Worm (Caenorhabditis elegans) whole organism, early embryonic: Measurements from ENCODE around the gene mec-14.

Experiments
- B0310.2 ChIP-seq: sonication (generic microtip); optimal IDR thresholded peaks from 2 replicates; lab custom pipeline; 2016; ENCODE audit warnings: mild to moderate bottlenecking, missing genetic modification characterization, missing compliant biosample characterization
- F13C5.2 ChIP-seq: sonication (generic microtip); optimal IDR thresholded peaks from 2 replicates; lab custom pipeline; 2017; ENCODE audit warnings: mild to moderate bottlenecking, missing genetic modification characterization, inconsistent platforms, missing compliant biosample characterization
- aly-1 ChIP-seq: sonication (generic microtip); optimal IDR thresholded peaks from 2 replicates; lab custom pipeline; 2016; ENCODE audit warnings: missing genetic modification characterization, missing compliant biosample characterization
- ama-1 ChIP-seq: fragments of 150-350 bp; optimal IDR thresholded peaks from 2 replicates; lab custom pipeline; 2014
- ceh-13 ChIP-seq: fragments of 200-800 bp; sonication (Bioruptor generic); optimal IDR thresholded peaks from 2 replicates; lab custom pipeline; 2018; ENCODE audit warnings: mild to moderate bottlenecking, missing genetic modification characterization, missing compliant biosample characterization
- ceh-36 ChIP-seq: sonication (generic microtip); optimal IDR thresholded peaks from 2 replicates; lab custom pipeline; 2016; ENCODE audit warnings: missing genetic modification characterization, inconsistent platforms, missing compliant biosample characterization
- ets-7 ChIP-seq: sonication (generic microtip); optimal IDR thresholded peaks from 2 replicates; lab custom pipeline; 2016; ENCODE audit warnings: missing genotype, missing genetic modification characterization, missing compliant biosample characterization
- flt-1 ChIP-seq: fragments of 200-800 bp; sonication (Bioruptor generic); IDR thresholded peaks from 2 replicates; pipeline ENCODE4 v1.3.6; 2022; ENCODE audit warnings: missing genetic modification characterization, missing compliant biosample characterization
- hmbx-1 ChIP-seq: sonication (generic microtip); optimal IDR thresholded peaks from 2 replicates; lab custom pipeline; 2016; ENCODE audit warnings: mild to moderate bottlenecking, missing genetic modification characterization, missing compliant biosample characterization
- hmg-4 ChIP-seq: fragments of 200-800 bp; sonication (Bioruptor generic); optimal IDR thresholded peaks from 2 replicates; lab custom pipeline; 2018; ENCODE audit warnings: mild to moderate bottlenecking, missing genetic modification characterization, missing compliant biosample characterization
- hnd-1 ChIP-seq: sonication (generic microtip); optimal IDR thresholded peaks from 2 replicates; lab custom pipeline; 2016; ENCODE audit warnings: missing genetic modification characterization, missing compliant biosample characterization
- pes-1 ChIP-seq: fragments of 200-800 bp; sonication (Bioruptor generic); IDR thresholded peaks from 2 replicates; pipeline ENCODE4 v1.3.6; 2022; ENCODE audit warnings: missing genetic modification reagents, missing genetic modification characterization, missing compliant biosample characterization
- scrt-1 ChIP-seq: fragments of 200-800 bp; sonication (Bioruptor generic); IDR thresholded peaks from 2 replicates; pipeline ENCODE4 v1.3.6; 2022; ENCODE audit warnings: missing genetic modification characterization, missing compliant biosample characterization
- sea-1 ChIP-seq: fragments of 200-800 bp; sonication (Bioruptor generic); conservative IDR thresholded peaks from 2 replicates; pipeline ENCODE4 v1.3.6; 2022; ENCODE audit warnings: missing genetic modification characterization, missing compliant biosample characterization
- tbx-11 ChIP-seq: fragments of 200-800 bp; sonication (Bioruptor generic); IDR thresholded peaks from 2 replicates; pipeline ENCODE4 v1.3.6; 2022; ENCODE audit warnings: missing genetic modification characterization, missing compliant biosample characterization
- tbx-37 ChIP-seq: fragments of 200-800 bp; sonication (Bioruptor generic); conservative IDR thresholded peaks from 2 replicates; pipeline ENCODE4 v1.3.6; 2022; ENCODE audit warnings: missing genetic modification reagents, missing genetic modification characterization, missing compliant biosample characterization
- tra-4 ChIP-seq: sonication (generic microtip); optimal IDR thresholded peaks from 2 replicates; lab custom pipeline; 2017; ENCODE audit warnings: missing genetic modification characterization, missing compliant biosample characterization

Gene mec-14

DNA sequence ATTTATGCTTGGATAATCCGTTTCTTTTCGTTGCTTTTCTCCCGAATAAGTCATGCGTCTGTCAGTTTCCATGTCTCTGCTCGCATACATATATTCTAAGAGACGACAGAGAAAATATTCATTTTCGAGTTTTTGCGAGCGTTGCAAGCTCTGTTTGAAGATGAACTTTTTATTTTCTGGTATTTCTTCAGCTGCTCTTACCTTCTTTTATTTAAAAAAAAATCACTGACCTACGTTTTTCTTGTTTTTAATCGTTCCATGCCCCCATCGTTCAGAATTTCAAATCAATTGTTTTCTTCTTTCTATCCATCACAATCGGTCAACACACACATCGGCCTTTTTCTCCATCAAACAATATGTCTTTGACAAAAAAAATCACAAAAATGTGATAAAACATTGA, 17.7 kb upstream of the mec-14 start:
- TF ChIP-seq ets-7 (tag; lab: Kevin White, UChicago) (no peak), tra-4 (tag; lab: Kevin White, UChicago) (no peak), F13C5.2 (tag; lab: Kevin White, UChicago) (no peak), hnd-1 (tag; lab: Kevin White, UChicago) (no peak), hmbx-1 (tag; lab: Kevin White, UChicago) (no peak), hmg-4 (no peak), B0310.2 (no peak), aly-1 (tag; lab: Kevin White, UChicago) (no peak), flt-1 (GFP tag; lab: Robert Waterston, UW) (no peak), ama-1 (lab: Kevin White, UChicago) (no peak), ceh-36 (tag; lab: Kevin White, UChicago) (no peak), pes-1 (no peak), tbx-37 (no peak), sea-1 (GFP tag; lab: Robert Waterston, UW) (no peak), scrt-1 (GFP tag; lab: Robert Waterston, UW) (no peak), tbx-11 (GFP tag; lab: Robert Waterston, UW) (no peak), ceh-13 (GFP tag; lab: Kevin White, UChicago) (no peak)

DNA sequence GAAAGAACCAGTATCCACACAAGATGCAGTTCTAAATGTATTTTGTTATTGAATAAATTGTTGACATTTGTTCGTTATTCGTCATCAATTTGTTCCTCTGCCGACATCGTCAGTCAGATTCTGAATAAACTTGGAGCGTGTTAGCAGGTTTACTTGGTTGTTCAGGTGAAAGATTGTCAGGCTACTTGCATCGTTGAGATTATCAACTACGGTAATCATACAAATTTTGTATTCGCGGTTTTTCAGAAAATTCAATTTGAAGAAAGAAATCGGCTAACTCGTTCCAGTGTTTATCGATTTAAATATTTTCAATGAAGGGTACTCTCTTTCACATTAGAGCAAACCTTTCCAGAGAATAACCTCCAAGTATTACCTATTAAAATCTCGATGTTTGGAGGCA, 16.9 kb upstream of the mec-14 start, which contains the start of gene R151.2:
Gene R151.2, plus strand, starts transcription at position 247 of the 400 bp plus-strand sequence.
- TF ChIP-seq ceh-13 (GFP tag; lab: Kevin White, UChicago) (no peak), tbx-37 (no peak), tbx-11 (GFP tag; lab: Robert Waterston, UW) (no peak), hmbx-1 (tag; lab: Kevin White, UChicago) (no peak), ets-7 (tag; lab: Kevin White, UChicago) (no peak), B0310.2 (no peak), sea-1 (GFP tag; lab: Robert Waterston, UW) (no peak), ama-1 (lab: Kevin White, UChicago) (no peak), hmg-4 (no peak), pes-1 (no peak), ceh-36 (tag; lab: Kevin White, UChicago) (no peak), flt-1 (GFP tag; lab: Robert Waterston, UW) (no peak), aly-1 (tag; lab: Kevin White, UChicago) (no peak), tra-4 (tag; lab: Kevin White, UChicago) (no peak), hnd-1 (tag; lab: Kevin White, UChicago) (no peak), scrt-1 (GFP tag; lab: Robert Waterston, UW) (no peak), F13C5.2 (tag; lab: Kevin White, UChicago) (no peak)

DNA sequence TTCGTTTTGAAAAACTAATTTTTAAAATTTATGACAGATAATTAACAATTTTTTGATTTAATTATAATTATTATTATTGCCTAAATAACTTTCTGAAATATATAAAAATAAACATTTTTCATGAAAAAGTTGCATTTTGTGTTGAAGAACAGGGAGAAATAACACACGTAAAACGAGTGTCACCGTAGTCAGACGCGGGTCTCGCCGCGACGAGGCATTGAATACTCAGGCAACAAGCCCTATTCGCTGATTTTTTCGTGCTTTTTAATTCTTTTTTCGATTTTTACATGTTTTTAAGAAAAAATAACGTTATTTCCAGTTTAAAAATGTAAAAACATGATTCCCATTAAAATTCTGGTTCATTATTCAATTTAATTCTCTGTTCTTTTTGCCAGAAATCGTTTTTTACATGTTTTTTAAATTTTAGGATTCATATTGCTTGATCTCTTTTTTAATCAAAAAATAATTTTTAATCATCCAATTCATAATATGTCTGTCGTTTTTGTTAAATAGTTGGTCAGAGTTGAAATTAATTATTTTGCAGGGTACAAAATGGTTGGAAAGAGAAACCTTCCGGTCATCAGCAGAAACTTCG, 15.2 kb upstream of the mec-14 start, which contains the start of gene rpl-6:
Gene rpl-6, plus strand, starts transcription at position 545 of the 595 bp plus-strand sequence.
- TF ChIP-seq F13C5.2 (tag; lab: Kevin White, UChicago) (peak; percentile 69), tbx-37 (no peak)

- TF ChIP-seq tra-4 (tag; lab: Kevin White, UChicago) (no peak), ets-7 (tag; lab: Kevin White, UChicago) (no peak), hmbx-1 (tag; lab: Kevin White, UChicago) (no peak), scrt-1 (GFP tag; lab: Robert Waterston, UW) (no peak), hmg-4 (no peak)
Measured at ce11 chrIII:7203130-7203775, 10.5 kb upstream of the mec-14 start.

DNA sequence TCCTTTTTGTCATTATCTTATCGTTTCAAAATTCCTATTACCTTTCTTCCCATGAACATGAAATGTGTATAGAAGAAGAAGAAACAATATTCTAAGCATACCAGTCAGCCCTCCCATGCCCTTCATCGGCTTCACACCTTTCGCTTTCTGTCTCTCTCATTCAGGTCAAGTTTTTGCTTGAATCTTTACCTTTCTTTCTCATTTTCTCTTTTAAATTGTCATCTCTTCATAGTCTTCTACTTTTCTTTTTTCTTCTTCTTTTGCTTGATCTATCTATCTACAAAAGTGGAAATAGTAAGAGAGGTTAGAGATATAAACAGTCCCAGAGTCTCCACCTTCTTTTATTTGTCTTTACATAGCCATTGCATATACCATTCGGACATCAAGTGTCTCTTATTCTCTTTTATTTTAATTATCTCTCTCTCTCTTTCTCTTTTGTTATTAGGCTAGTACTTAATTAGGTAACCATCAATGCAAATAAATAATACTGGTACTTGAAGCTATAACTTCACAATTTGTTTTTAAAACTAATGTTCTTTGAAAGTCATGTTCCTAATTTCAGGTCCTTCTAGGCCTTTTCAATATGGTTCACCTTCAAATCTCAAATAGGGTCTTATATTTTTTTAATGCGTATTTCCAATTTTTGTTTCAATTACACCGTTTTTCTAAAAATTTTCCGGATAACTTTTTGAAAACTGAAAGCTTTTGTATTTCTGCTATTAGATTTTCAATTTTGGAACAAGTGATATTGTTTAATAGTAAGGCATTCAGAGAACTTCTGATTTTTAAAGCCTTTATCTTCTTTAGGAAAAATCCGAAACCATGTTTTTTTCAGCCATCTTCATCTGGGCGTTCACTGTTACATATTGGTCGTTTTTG, 8.8 kb upstream of the mec-14 start, which contains the start of gene dpy-31:
Gene dpy-31, plus strand, starts transcription at position 829 of the 879 bp plus-strand sequence.
- no peak for TF ChIP-seq ceh-13 (GFP tag; lab: Kevin White, UChicago)
- TF ChIP-seq ceh-36 (tag; lab: Kevin White, UChicago) = no peak
- no peak for TF ChIP-seq sea-1 (GFP tag; lab: Robert Waterston, UW)

ce11 chrIII:7199467-7199866, 6.7 kb upstream of the mec-14 start:
- TF ChIP-seq F13C5.2 (tag; lab: Kevin White, UChicago) (no peak), tbx-11 (GFP tag; lab: Robert Waterston, UW) (no peak), tbx-37 (no peak), ceh-36 (tag; lab: Kevin White, UChicago) (no peak), aly-1 (tag; lab: Kevin White, UChicago) (no peak), B0310.2 (no peak), scrt-1 (GFP tag; lab: Robert Waterston, UW) (no peak), hmg-4 (no peak)

DNA sequence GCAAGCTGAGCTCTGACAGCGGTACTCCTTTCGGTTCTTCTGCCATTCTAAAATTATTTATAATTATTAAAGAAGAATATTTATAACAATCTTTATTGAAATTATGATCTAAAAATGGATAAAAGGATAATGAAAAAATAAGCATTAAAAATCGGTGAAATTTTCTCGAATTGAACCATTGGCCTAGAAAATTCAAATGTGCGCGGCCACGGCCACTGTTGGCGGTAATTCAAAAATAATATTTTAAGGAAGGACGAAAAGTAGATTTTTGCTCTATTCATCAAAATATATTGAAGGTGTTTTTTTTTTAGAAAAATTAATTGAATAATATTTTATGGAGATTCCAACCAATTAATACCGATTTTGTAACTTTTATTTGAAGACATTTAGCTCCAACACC, 6.0 kb upstream of the mec-14 start, which contains the start of gene pfd-5:
Gene pfd-5, minus strand, starts transcription at position 47 of the 400 bp plus-strand sequence.
- no peak for TF ChIP-seq flt-1 (GFP tag; lab: Robert Waterston, UW)
- no peak for TF ChIP-seq hmg-4
- no peak for TF ChIP-seq ceh-13 (GFP tag; lab: Kevin White, UChicago)
- peak; percentile 77 for TF ChIP-seq pes-1
- no peak for TF ChIP-seq aly-1 (tag; lab: Kevin White, UChicago)
- TF ChIP-seq tbx-11 (GFP tag; lab: Robert Waterston, UW) = no peak
- no peak for TF ChIP-seq ceh-36 (tag; lab: Kevin White, UChicago)
- peak; percentile 0 for TF ChIP-seq hmbx-1 (tag; lab: Kevin White, UChicago)
- 0 out of 2 replicates have a peak, but pooled peaks have one; percentile 11 for TF ChIP-seq sea-1 (GFP tag; lab: Robert Waterston, UW)
- no peak for TF ChIP-seq B0310.2
- no peak for TF ChIP-seq ets-7 (tag; lab: Kevin White, UChicago)
- no peak for TF ChIP-seq ama-1 (lab: Kevin White, UChicago)
- no peak for TF ChIP-seq tra-4 (tag; lab: Kevin White, UChicago)
- TF ChIP-seq tbx-37 = peak; percentile 95
- TF ChIP-seq hnd-1 (tag; lab: Kevin White, UChicago) = no peak
- TF ChIP-seq scrt-1 (GFP tag; lab: Robert Waterston, UW) = no peak
- peak; percentile 35 for TF ChIP-seq F13C5.2 (tag; lab: Kevin White, UChicago)
